Worm (Caenorhabditis elegans) whole organism, late embryonic: ENCODE measurements around the gene srt-52.

Source experiments
- C08G9.2 ChIP-seq: sonication (generic microtip); optimal IDR thresholded peaks from 2 replicates; lab custom pipeline; 2016; ENCODE audit warnings: mild to moderate bottlenecking, missing genetic modification characterization, moderate library complexity, missing compliant biosample characterization
- pqm-1 ChIP-seq: sonication (generic microtip); optimal IDR thresholded peaks from 2 replicates; lab custom pipeline; 2016; ENCODE audit warnings: missing genetic modification characterization, missing compliant biosample characterization
- ttx-3 ChIP-seq: sonication (generic microtip); optimal IDR thresholded peaks from 2 replicates; lab custom pipeline; 2016; ENCODE audit warnings: missing genetic modification reagents, missing genetic modification characterization, missing compliant biosample characterization

ce11 chrV:1335-1734 lies 54.5 kb downstream of the srt-52 start, which contains the start of gene idpp-2:
- TF ChIP-seq pqm-1 (tag; lab: Kevin White, UChicago) (no peak), C08G9.2 (no peak), ttx-3 (no peak)
